ENCODE assay signal across 2 worm cellular contexts in genomic region chrIII:11589311-11589710, ce11.
TF ChIP-seq lines count a peak whose summit lies in the region.

No protein-coding gene starts in this region.

TF ChIP-seq in whole organism, L3 larva, 47 proteins besides CTCF, POLR2A, EP300 and RAD21:
- TF ChIP-seq nfya-1 (tag; optimal IDR thresholded peaks at IDR 0.05; lab: Kevin White, UChicago; ENCODE audit: insufficient read depth), result peak; percentile 65
- no peak for TF ChIP-seq lin-39 (tag; optimal IDR thresholded peaks at IDR 0.05; lab: Kevin White, UChicago)

TF ChIP-seq in whole organism, late embryonic, 69 proteins besides CTCF, POLR2A, EP300 and RAD21:
- TF ChIP-seq unc-3 (GFP tag; conservative IDR thresholded peaks at IDR 0.05; lab: Robert Waterston, UW) (no peak), unc-3 (tag; optimal IDR thresholded peaks at IDR 0.05; lab: Kevin White, UChicago) (no peak), C08G9.2 (tag; optimal IDR thresholded peaks at IDR 0.05; lab: Kevin White, UChicago) (no peak), sox-2 (GFP tag; IDR thresholded peaks at IDR 0.05; lab: Robert Waterston, UW) (no peak), pat-9 (tag; optimal IDR thresholded peaks at IDR 0.05; lab: Kevin White, UChicago) (no peak), nfya-1 (tag; optimal IDR thresholded peaks at IDR 0.05; lab: Kevin White, UChicago) (peak; percentile 63)
TF ChIP-seq in whole organism, late embryonic: peak in this region for 1.

Comparison
In these comparisons a context has a peak if more than half of its experiments do, and no peak if none do; other contexts are left out.
1. Of the 9 proteins assayed by ChIP-seq in both whole organism, late embryonic and whole organism, L3 larva: peak only in whole organism, late embryonic: none; only in whole organism, L3 larva: none; in both: nfya-1; in neither: 8.